Fruit fly (Drosophila melanogaster): ENCODE data around the gene SmB.

dm6 chr2L:10435606-10436160 lies 9.3 kb upstream of the SmB start, which contains the start of the genes TBC1D16 and holn1:
- TF ChIP-seq Myc (optimal IDR thresholded peaks at IDR 0.05) (no peak), Mio (GFP tag; optimal IDR thresholded peaks at IDR 0.05) (no peak)

Data from whole organism, wandering third instar larva.